Worm (Caenorhabditis elegans) whole organism, young adult: ENCODE results near the gene unc-36.

ENCODE experiments used
- F22D6.2 ChIP-seq: sonication (generic microtip); optimal IDR thresholded peaks from 2 replicates; lab custom pipeline; 2016; ENCODE audit warnings: mild to moderate bottlenecking, missing genetic modification characterization, missing compliant biosample characterization
- F55B11.4 ChIP-seq: sonication (generic microtip); optimal IDR thresholded peaks from 2 replicates; lab custom pipeline; 2016; ENCODE audit warnings: missing compliant biosample characterization, missing genetic modification characterization, borderline replicate concordance; ENCODE audit not compliant: insufficient read depth
- F57A8.1 ChIP-seq: fragments of 200-800 bp; sonication (Bioruptor generic); optimal IDR thresholded peaks from 2 replicates; lab custom pipeline; 2018; ENCODE audit warnings: mild to moderate bottlenecking, missing genetic modification characterization, moderate library complexity, missing compliant biosample characterization
- Y53F4B.3 ChIP-seq: fragments of 200-800 bp; sonication (Bioruptor generic); IDR thresholded peaks from 2 replicates; pipeline ENCODE4 v1.3.6; 2022; ENCODE audit warnings: missing genetic modification reagents, missing genetic modification characterization, missing compliant biosample characterization
- ekl-4 ChIP-seq: fragments of 200-800 bp; sonication (Bioruptor generic); IDR thresholded peaks from 2 replicates; pipeline ENCODE4 v1.3.6; 2022; ENCODE audit warnings: missing genetic modification reagents, missing genetic modification characterization, missing compliant biosample characterization
- fkh-3 ChIP-seq: sonication (generic microtip); optimal IDR thresholded peaks from 2 replicates; lab custom pipeline; 2016; ENCODE audit warnings: mild to moderate bottlenecking, missing genetic modification characterization, missing compliant biosample characterization
- him-1 ChIP-seq: sonication (generic microtip); optimal IDR thresholded peaks from 2 replicates; lab custom pipeline; 2016; ENCODE audit warnings: missing genotype, missing genetic modification reagents, missing genetic modification characterization, missing compliant biosample characterization
- hmg-1.2 ChIP-seq: fragments of 200-800 bp; sonication (Bioruptor generic); IDR thresholded peaks from 2 replicates; pipeline ENCODE4 v1.3.6; 2022; ENCODE audit warnings: missing genetic modification reagents, missing genetic modification characterization, missing compliant biosample characterization
- lin-35 ChIP-seq, 3 experiments: fragments of 150-350 bp in 2 of 3; sonication (generic microtip) in 1 of 3; optimal IDR thresholded peaks; 2 replicates each; lab custom pipeline; 2014 to 2018; ENCODE audit warnings: missing biosample characterization in 3 of 3, missing genetic modification characterization in 3 of 3, missing genetic modification reagents in 3 of 3
- lir-1 ChIP-seq: fragments of 200-800 bp; sonication (Bioruptor generic); conservative IDR thresholded peaks from 2 replicates; pipeline ENCODE4 v1.3.6; 2022; ENCODE audit warnings: missing genetic modification reagents, missing genetic modification characterization, missing compliant biosample characterization
- nhr-179 ChIP-seq: sonication (generic microtip); optimal IDR thresholded peaks from 2 replicates; lab custom pipeline; 2016; ENCODE audit warnings: mild to moderate bottlenecking, missing genetic modification characterization, missing compliant biosample characterization
- unc-62 ChIP-seq: fragments of 150-350 bp; optimal IDR thresholded peaks from 2 replicates; lab custom pipeline; 2014; ENCODE audit warnings: missing biosample characterization, missing genetic modification reagents, missing genetic modification characterization

DNA sequence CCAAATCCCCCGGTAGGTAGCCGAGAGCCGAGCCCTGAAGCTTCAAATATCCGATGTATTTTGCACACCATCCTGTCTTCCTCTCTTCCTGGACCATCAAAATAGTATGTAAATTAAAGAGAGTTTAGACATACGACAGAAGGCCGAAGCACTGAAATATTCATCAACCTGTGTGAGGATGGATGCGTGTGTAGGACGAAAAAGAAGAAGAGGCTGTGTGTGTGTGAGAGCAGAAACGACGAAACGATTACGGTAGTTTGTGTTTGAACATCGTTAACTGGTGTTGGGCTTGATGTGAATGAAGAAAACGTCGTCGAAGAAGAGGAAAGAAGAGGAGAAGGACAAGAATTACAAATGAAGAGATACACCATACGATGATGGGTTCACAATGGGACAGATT, 10.5 kb upstream of the unc-36 start:
- TF ChIP-seq F55B11.4 (tag; lab: Kevin White, UChicago) (no peak), hmg-1.2 (GFP tag; lab: Robert Waterston, UW) (no peak), him-1 (tag; lab: Kevin White, UChicago) (no peak), Y53F4B.3 (no peak), F22D6.2 (tag; lab: Kevin White, UChicago) (no peak), lir-1 (GFP tag; lab: Robert Waterston, UW) (no peak), fkh-3 (tag; lab: Kevin White, UChicago) (no peak), nhr-179 (no peak), unc-62 (GFP tag; lab: Kevin White, UChicago) (no peak), ekl-4 (no peak), lin-35 (GFP tag; optimal IDR thresholded peaks at IDR 0.05; lab: Kevin White, UChicago) (no peak), F57A8.1 (GFP tag; lab: Kevin White, UChicago) (no peak)
